Fruit fly (Drosophila melanogaster): ENCODE results near the gene Hs2st.

DNA sequence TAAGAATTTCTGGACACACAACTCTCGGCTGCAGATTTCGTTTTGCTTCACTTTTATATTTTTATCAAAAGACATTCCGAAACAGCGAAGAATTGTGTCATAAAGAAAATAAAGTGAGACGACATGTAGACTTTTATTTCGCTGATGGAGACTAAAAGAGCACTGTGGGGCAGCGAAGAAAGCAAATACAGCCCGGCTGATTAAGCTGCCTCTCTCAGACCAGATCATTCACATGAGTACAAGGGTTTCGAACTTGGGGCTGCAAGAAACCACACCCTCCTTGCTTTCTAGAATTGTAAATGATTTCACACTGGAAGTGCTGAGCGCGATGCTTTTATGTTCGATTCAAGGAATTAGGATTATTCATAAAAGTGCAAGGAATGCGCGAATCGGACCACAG, 19.4 kb downstream of the Hs2st start:
- no peak for TF ChIP-seq Myc (optimal IDR thresholded peaks at IDR 0.05)
- TF ChIP-seq insv (optimal IDR thresholded peaks at IDR 0.05) = no peak
- no peak for TF ChIP-seq psq (optimal IDR thresholded peaks at IDR 0.05)
- no peak for TF ChIP-seq h (optimal IDR thresholded peaks at IDR 0.05)
- TF ChIP-seq ttk (optimal IDR thresholded peaks at IDR 0.05) = no peak

Data from Kc167 (cell line).